Fruit fly (Drosophila melanogaster) whole organism, adult: ENCODE measurements around the gene CG7912.

Source experiments
- CG11617 ChIP-seq: fragments of 200-800 bp; sonication (Bioruptor generic); optimal IDR thresholded peaks from 2 replicates; lab custom pipeline; 2017; ENCODE audit warnings: mild to moderate bottlenecking, missing biosample characterization, missing genetic modification reagents, missing genetic modification characterization
- CG12768 ChIP-seq: fragments of 200-800 bp; sonication (Bioruptor generic); optimal IDR thresholded peaks from 2 replicates; lab custom pipeline; 2017; ENCODE audit warnings: missing biosample characterization, missing genetic modification characterization, mild to moderate bottlenecking, moderate library complexity, missing genetic modification reagents
- CG14711 ChIP-seq: fragments of 200-800 bp; sonication (Bioruptor generic); optimal IDR thresholded peaks from 2 replicates; lab custom pipeline; 2018; ENCODE audit warnings: missing biosample characterization, mild to moderate bottlenecking, missing genetic modification characterization, moderate library complexity
- CG1620 ChIP-seq: fragments of 200-800 bp; sonication (Bioruptor generic); optimal IDR thresholded peaks from 2 replicates; lab custom pipeline; 2016; ENCODE audit warnings: missing biosample characterization, missing genetic modification characterization
- CG33017 ChIP-seq: fragments of 200-800 bp; sonication (Bioruptor generic); optimal IDR thresholded peaks from 2 replicates; lab custom pipeline; 2018; ENCODE audit warnings: missing biosample characterization, mild to moderate bottlenecking, missing genetic modification characterization, moderate library complexity
- CG5204 ChIP-seq: fragments of 200-800 bp; sonication (Bioruptor generic); optimal IDR thresholded peaks from 2 replicates; lab custom pipeline; 2016; ENCODE audit warnings: missing biosample characterization, missing genetic modification characterization
- CG7045 ChIP-seq: fragments of 200-800 bp; sonication (Bioruptor generic); optimal IDR thresholded peaks from 2 replicates; lab custom pipeline; 2017; ENCODE audit warnings: missing biosample characterization, mild to moderate bottlenecking, missing genetic modification characterization
- CG7101 ChIP-seq: fragments of 200-800 bp; sonication (Bioruptor generic); optimal IDR thresholded peaks from 2 replicates; lab custom pipeline; 2018; ENCODE audit warnings: missing biosample characterization, mild to moderate bottlenecking, missing genetic modification characterization, moderate library complexity
- Clk ChIP-seq: fragments of 200-800 bp; sonication (Bioruptor generic); optimal IDR thresholded peaks from 2 replicates; lab custom pipeline; 2017; ENCODE audit warnings: missing biosample characterization, missing genetic modification characterization
- Crg-1 ChIP-seq: fragments of 200-800 bp; sonication (Bioruptor generic); optimal IDR thresholded peaks from 2 replicates; lab custom pipeline; 2016; ENCODE audit warnings: missing biosample characterization, missing genetic modification characterization
- Hr96 ChIP-seq: fragments of 200-800 bp; sonication (Bioruptor generic); optimal IDR thresholded peaks from 2 replicates; lab custom pipeline; 2016; ENCODE audit warnings: missing biosample characterization, missing genetic modification characterization
- Mnt ChIP-seq: fragments of 200-800 bp; sonication (Bioruptor generic); optimal IDR thresholded peaks from 2 replicates; lab custom pipeline; 2016; ENCODE audit warnings: missing biosample characterization, mild to moderate bottlenecking, missing genetic modification characterization
- bab1 ChIP-seq: fragments of 200-800 bp; sonication (Bioruptor generic); optimal IDR thresholded peaks from 3 replicates; lab custom pipeline; 2019; ENCODE audit warnings: missing biosample characterization, mild to moderate bottlenecking, missing genetic modification characterization, moderate library complexity
- cic ChIP-seq: fragments of 200-800 bp; sonication (Bioruptor generic); optimal IDR thresholded peaks from 2 replicates; lab custom pipeline; 2017; ENCODE audit warnings: missing biosample characterization, mild to moderate bottlenecking, missing genetic modification characterization, moderate library complexity
- cnc ChIP-seq, 2 experiments: fragments of >200 bp; optimal IDR thresholded peaks; 2 replicates each; lab custom pipeline; 2017
- kay ChIP-seq: fragments of 200-800 bp; sonication (Bioruptor generic); peaks from one replicate; lab custom pipeline; 2016; ENCODE audit warnings: missing biosample characterization, missing genetic modification characterization, borderline replicate concordance
- ovo ChIP-seq: fragments of 200-800 bp; sonication (Bioruptor generic); optimal IDR thresholded peaks from 2 replicates; lab custom pipeline; 2016; ENCODE audit warnings: missing biosample characterization, missing genetic modification characterization
- pad ChIP-seq: fragments of 200-800 bp; sonication (Bioruptor generic); optimal IDR thresholded peaks from 3 replicates; lab custom pipeline; 2017; ENCODE audit warnings: missing biosample characterization, missing genetic modification characterization, mild to moderate bottlenecking, moderate library complexity, missing genetic modification reagents
- tj ChIP-seq: fragments of 200-800 bp; sonication (Bioruptor generic); optimal IDR thresholded peaks from 3 replicates; lab custom pipeline; 2017; ENCODE audit warnings: missing biosample characterization, mild to moderate bottlenecking, missing genetic modification characterization, moderate library complexity
- toe ChIP-seq: fragments of 200-800 bp; sonication (Bioruptor generic); optimal IDR thresholded peaks from 2 replicates; lab custom pipeline; 2016; ENCODE audit warnings: missing biosample characterization, missing genetic modification characterization

The CG7912 gene

DNA sequence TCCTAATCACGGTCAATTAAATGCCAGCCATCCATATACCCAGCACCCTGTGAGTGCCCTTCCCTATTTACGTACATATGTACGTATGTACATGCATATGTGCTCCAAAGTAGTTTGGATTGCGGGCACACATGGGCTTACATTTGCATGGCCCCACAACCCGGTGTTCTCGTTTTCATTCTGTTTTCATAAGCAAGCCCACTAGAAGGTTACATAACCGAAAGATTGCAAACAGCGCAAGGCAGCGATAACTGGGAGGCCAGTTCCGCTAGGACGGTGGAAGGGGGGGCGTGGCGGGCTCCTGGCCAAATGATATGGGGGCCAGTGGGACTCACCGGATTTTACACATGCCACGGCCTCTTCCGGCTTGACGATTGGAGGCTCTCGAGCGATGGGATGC lies 5.5 kb upstream of the CG7912 start:
- no peak for TF ChIP-seq CG7101 (tag; lab: Kevin White, UChicago)
- peak; percentile 49 for TF ChIP-seq cic (GFP tag; lab: Kevin White, UChicago)
- TF ChIP-seq Mnt (GFP tag; lab: Kevin White, UChicago) = no peak

- TF ChIP-seq CG12768 (peak; percentile 37), CG1620 (no peak)
Measured at dm6 chr3R:30013909-30014308, 4.9 kb upstream of the CG7912 start.

- TF ChIP-seq CG5204 = no peak
- no peak for TF ChIP-seq CG33017 (tag; lab: Kevin White, UChicago)
- TF ChIP-seq kay (GFP tag; lab: Kevin White, UChicago) = no peak
- TF ChIP-seq CG7045 (GFP tag; lab: Kevin White, UChicago) = peak; percentile 16
- TF ChIP-seq Mnt (GFP tag; lab: Kevin White, UChicago) = peak; percentile 35
- TF ChIP-seq CG11617 (GFP tag; lab: Kevin White, UChicago) = peak; percentile 30
- no peak for TF ChIP-seq bab1 (GFP tag; lab: Kevin White, UChicago)
- TF ChIP-seq Hr96 (GFP tag; lab: Kevin White, UChicago) = no peak
- peak; percentile 8 for TF ChIP-seq Crg-1 (GFP tag; lab: Kevin White, UChicago)
- TF ChIP-seq pad (GFP tag; lab: Kevin White, UChicago) = peak; percentile 13
- no peak for TF ChIP-seq toe (GFP tag; lab: Kevin White, UChicago)
- no peak for TF ChIP-seq Clk (GFP tag; lab: Kevin White, UChicago)
- no peak for TF ChIP-seq CG14711
- TF ChIP-seq CG12768 = peak; percentile 37
- peak; percentile 17 for TF ChIP-seq ovo (GFP tag; lab: Kevin White, UChicago)
- peak; percentile 87 for TF ChIP-seq cic (GFP tag; lab: Kevin White, UChicago)
- no peak for TF ChIP-seq cnc (optimal IDR thresholded peaks at IDR 0.05; lab: Kevin White, UChicago)
- peak; percentile 1 for TF ChIP-seq CG7101 (tag; lab: Kevin White, UChicago)
- no peak for TF ChIP-seq CG1620
- peak; percentile 22 for TF ChIP-seq tj (GFP tag; lab: Kevin White, UChicago)
Measured at dm6 chr3R:30012602-30013489, 3.9 kb upstream of the CG7912 start.

DNA sequence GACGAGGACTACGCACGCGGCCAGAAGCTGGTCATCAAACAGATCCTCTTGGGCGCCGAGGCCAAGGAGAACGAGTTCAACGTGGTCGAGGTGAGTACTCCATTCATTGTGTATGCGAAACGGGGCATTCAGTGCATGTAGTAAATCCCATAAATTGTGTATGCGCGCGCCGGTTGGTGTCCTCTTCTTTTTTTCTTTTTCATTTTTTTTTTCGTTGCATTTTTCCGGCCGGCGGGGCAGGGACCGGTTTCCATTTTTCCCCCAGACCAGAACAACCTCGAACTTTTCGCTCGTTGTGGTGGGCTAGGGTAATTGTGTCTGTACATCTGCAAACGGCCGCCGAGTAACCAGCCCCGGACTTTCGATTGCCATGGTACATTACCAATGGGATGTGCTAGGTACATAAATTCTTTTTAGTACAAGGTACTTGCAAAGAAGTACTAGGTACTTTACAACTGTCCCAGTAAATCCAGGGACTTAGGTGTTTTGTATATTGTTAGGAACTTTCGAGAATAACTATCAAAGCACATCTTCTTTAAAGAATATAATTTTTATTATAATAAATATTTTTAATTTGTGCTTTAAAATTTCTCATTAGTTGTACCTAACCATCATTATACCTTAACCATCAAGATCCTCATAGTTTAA lies 3.5 kb downstream of the CG7912 start:
- TF ChIP-seq Clk (GFP tag; lab: Kevin White, UChicago) = no peak
- TF ChIP-seq Hr96 (GFP tag; lab: Kevin White, UChicago) = no peak
- TF ChIP-seq toe (GFP tag; lab: Kevin White, UChicago) = no peak

- TF ChIP-seq Mnt (GFP tag; lab: Kevin White, UChicago) (peak; percentile 95), Hr96 (GFP tag; lab: Kevin White, UChicago) (peak; percentile 65), kay (GFP tag; lab: Kevin White, UChicago) (no peak), Crg-1 (GFP tag; lab: Kevin White, UChicago) (peak; percentile 54), cic (GFP tag; lab: Kevin White, UChicago) (peak; percentile 13), toe (GFP tag; lab: Kevin White, UChicago) (peak; percentile 68), Clk (GFP tag; lab: Kevin White, UChicago) (no peak), pad (GFP tag; lab: Kevin White, UChicago) (peak; percentile 30), CG14711 (peak; percentile 93), CG33017 (tag; lab: Kevin White, UChicago) (no peak), CG11617 (GFP tag; lab: Kevin White, UChicago) (peak; percentile 22), CG12768 (peak; percentile 36), bab1 (GFP tag; lab: Kevin White, UChicago) (peak; percentile 42), ovo (GFP tag; lab: Kevin White, UChicago) (no peak), CG1620 (peak; percentile 47), tj (GFP tag; lab: Kevin White, UChicago) (peak; percentile 56), CG7045 (GFP tag; lab: Kevin White, UChicago) (peak; percentile 9), CG7101 (tag; lab: Kevin White, UChicago) (peak; percentile 31), cnc (optimal IDR thresholded peaks at IDR 0.05; lab: Kevin White, UChicago) (no peak), CG5204 (no peak)
Measured at dm6 chr3R:30004648-30005047, 4.3 kb downstream of the CG7912 start, which contains the start of the genes Nlp and Nph. Gene Nlp, plus strand, starts transcription at chr3R:30004785. Gene Nph, minus strand, starts transcription at chr3R:30004861.

DNA sequence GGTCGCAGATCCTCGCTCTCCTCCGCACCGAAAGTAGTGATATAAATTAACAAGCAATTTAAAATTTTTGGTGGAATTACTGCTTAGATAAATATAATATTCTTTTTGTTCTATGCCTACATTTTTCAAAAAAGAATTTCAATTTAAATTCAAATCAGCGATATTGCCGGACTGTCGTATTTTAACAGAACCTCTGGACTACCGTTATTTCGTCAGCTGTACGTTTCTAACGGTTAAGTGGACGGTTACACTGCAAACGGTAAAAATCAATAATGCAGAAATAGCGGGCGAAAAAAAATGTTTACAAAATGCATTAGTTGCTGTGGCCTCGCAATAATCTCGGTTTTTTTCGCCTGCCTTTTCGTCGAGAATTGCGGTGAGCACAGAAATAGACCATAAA lies 8.7 kb downstream of the CG7912 start, which contains the start of gene Tace:
TSS of gene Tace (plus strand) at position 245 of the 400 bp plus-strand sequence.
- no peak for TF ChIP-seq CG5204
- no peak for TF ChIP-seq CG14711
- no peak for TF ChIP-seq pad (GFP tag; lab: Kevin White, UChicago)
- TF ChIP-seq Hr96 (GFP tag; lab: Kevin White, UChicago) = no peak
- TF ChIP-seq CG7101 (tag; lab: Kevin White, UChicago) = no peak
- TF ChIP-seq ovo (GFP tag; lab: Kevin White, UChicago) = peak; percentile 9
- no peak for TF ChIP-seq CG33017 (tag; lab: Kevin White, UChicago)
- TF ChIP-seq CG7045 (GFP tag; lab: Kevin White, UChicago) = no peak
